Worm (Caenorhabditis elegans) whole organism, L4 larva: ENCODE measurements around the gene C01G10.9.

Experiments used
- F37D6.2 ChIP-seq: sonication (generic microtip); optimal IDR thresholded peaks from 2 replicates; lab custom pipeline; 2016; ENCODE audit warnings: mild to moderate bottlenecking, missing genetic modification characterization, missing compliant biosample characterization
- Y48G9A.11 ChIP-seq: fragments of 200-800 bp; sonication (Bioruptor generic); IDR thresholded peaks from 2 replicates; pipeline ENCODE4 v1.3.6; 2022; ENCODE audit warnings: missing genetic modification reagents, missing genetic modification characterization, missing compliant biosample characterization
- aha-1 ChIP-seq: fragments of 150-350 bp; peaks from one replicate; lab custom pipeline; 2014; ENCODE audit warnings: missing biosample characterization, missing genetic modification characterization
- daf-16 ChIP-seq, 3 experiments: sonication (generic microtip); optimal IDR thresholded peaks; 2 replicates each; lab custom pipeline; 2016 to 2017; ENCODE audit warnings: missing genetic modification characterization in 3 of 3, missing genetic modification reagents in 3 of 3, mild to moderate bottlenecking in 2 of 3, missing compliant biosample characterization in 2 of 3, missing biosample characterization in 1 of 3, moderate library complexity in 1 of 3
- dmd-6 ChIP-seq: fragments of 200-800 bp; sonication (Bioruptor generic); IDR thresholded peaks from 2 replicates; pipeline ENCODE4 v1.3.6; 2022; ENCODE audit warnings: missing genetic modification reagents, missing genetic modification characterization, missing compliant biosample characterization
- dmd-9 ChIP-seq: fragments of 200-800 bp; sonication (Bioruptor generic); IDR thresholded peaks from 2 replicates; pipeline ENCODE4 v1.3.6; 2022; ENCODE audit warnings: missing genetic modification reagents, missing genetic modification characterization, missing compliant biosample characterization
- dpl-1 ChIP-seq: fragments of 150-350 bp; optimal IDR thresholded peaks from 2 replicates; lab custom pipeline; 2014; ENCODE audit warnings: missing biosample characterization, missing genetic modification reagents, missing genetic modification characterization
- dve-1 ChIP-seq: sonication (generic microtip); optimal IDR thresholded peaks from 2 replicates; lab custom pipeline; 2017; ENCODE audit warnings: antibody characterized with exemption, mild to moderate bottlenecking, missing genetic modification characterization, missing compliant biosample characterization; ENCODE audit not compliant: insufficient read depth
- egl-43 ChIP-seq: fragments of 200-800 bp; sonication (Bioruptor generic); IDR thresholded peaks from 2 replicates; pipeline ENCODE4 v1.3.6; 2022; ENCODE audit warnings: missing genetic modification reagents, missing genetic modification characterization, missing compliant biosample characterization
- gei-8 ChIP-seq: fragments of 200-800 bp; sonication (Bioruptor generic); optimal IDR thresholded peaks from 2 replicates; lab custom pipeline; 2018; ENCODE audit warnings: mild to moderate bottlenecking, missing genetic modification characterization, missing compliant biosample characterization
- hif-1 ChIP-seq, 2 experiments: sonication (generic microtip); optimal IDR thresholded peaks; 2 replicates each; lab custom pipeline; 2016 to 2017; ENCODE audit warnings: missing compliant biosample characterization in 2 of 2, missing genetic modification characterization in 2 of 2, missing genetic modification reagents in 2 of 2, missing genotype in 2 of 2, mild to moderate bottlenecking in 1 of 2
- hlh-11 ChIP-seq: fragments of 200-800 bp; sonication (Bioruptor generic); optimal IDR thresholded peaks from 2 replicates; lab custom pipeline; 2018; ENCODE audit warnings: mild to moderate bottlenecking, missing genetic modification characterization, missing compliant biosample characterization
- hmg-1.1 ChIP-seq: fragments of 200-800 bp; sonication (Bioruptor generic); IDR thresholded peaks from 2 replicates; pipeline ENCODE4 v1.3.6; 2022; ENCODE audit warnings: missing genetic modification reagents, missing genetic modification characterization, missing compliant biosample characterization
- jun-1 ChIP-seq: fragments of 150-350 bp; optimal IDR thresholded peaks from 2 replicates; lab custom pipeline; 2014; ENCODE audit warnings: missing biosample characterization, missing genetic modification reagents, missing genetic modification characterization
- lim-7 ChIP-seq: fragments of 200-800 bp; sonication (Bioruptor generic); IDR thresholded peaks from 2 replicates; pipeline ENCODE4 v1.3.6; 2022; ENCODE audit warnings: missing genetic modification characterization, missing compliant biosample characterization
- lin-1 ChIP-seq: fragments of 200-800 bp; sonication (Bioruptor generic); IDR thresholded peaks from 2 replicates; pipeline ENCODE4 v1.3.6; 2022; ENCODE audit warnings: missing genetic modification reagents, missing genetic modification characterization, missing compliant biosample characterization
- lin-13 ChIP-seq: fragments of 150-350 bp; optimal IDR thresholded peaks from 2 replicates; lab custom pipeline; 2014; ENCODE audit warnings: missing biosample characterization, missing genetic modification reagents, missing genetic modification characterization
- lin-38 ChIP-seq: fragments of 200-800 bp; sonication (Bioruptor generic); IDR thresholded peaks from 2 replicates; pipeline ENCODE4 v1.3.6; 2022; ENCODE audit warnings: missing genetic modification reagents, missing genetic modification characterization, missing compliant biosample characterization
- lsy-2 ChIP-seq, 2 experiments: fragments of 150-350 bp in 1 of 2; sonication (generic microtip) in 1 of 2; optimal IDR thresholded peaks; 2 replicates each; lab custom pipeline; 2014 to 2017; ENCODE audit warnings: missing biosample characterization in 2 of 2, missing genetic modification characterization in 2 of 2
- mep-1 ChIP-seq: fragments of 150-350 bp; sonication (generic microtip); optimal IDR thresholded peaks from 3 replicates; lab custom pipeline; 2014; ENCODE audit warnings: missing biosample characterization, missing genetic modification characterization
- mes-2 ChIP-seq: sonication (generic microtip); optimal IDR thresholded peaks from 2 replicates; lab custom pipeline; 2016; ENCODE audit warnings: missing genotype, mild to moderate bottlenecking, missing genetic modification characterization, missing compliant biosample characterization; ENCODE audit not compliant: poor library complexity, severe bottlenecking
- nhr-6 ChIP-seq: fragments of 150-350 bp; optimal IDR thresholded peaks from 2 replicates; lab custom pipeline; 2014; ENCODE audit warnings: missing biosample characterization, missing genetic modification characterization
- nhr-77 ChIP-seq: fragments of 150-350 bp; optimal IDR thresholded peaks from 2 replicates; lab custom pipeline; 2014; ENCODE audit warnings: missing biosample characterization, missing genetic modification characterization
- rbr-2 ChIP-seq: sonication (generic microtip); optimal IDR thresholded peaks from 2 replicates; lab custom pipeline; 2016; ENCODE audit warnings: missing genotype, missing genetic modification characterization, missing compliant biosample characterization
- set-16 ChIP-seq: fragments of 200-800 bp; sonication (Bioruptor generic); IDR thresholded peaks from 2 replicates; pipeline ENCODE4 v1.3.6; 2022; ENCODE audit warnings: missing genetic modification reagents, missing genetic modification characterization, missing compliant biosample characterization
- spr-1 ChIP-seq: sonication (generic microtip); optimal IDR thresholded peaks from 2 replicates; lab custom pipeline; 2016; ENCODE audit warnings: mild to moderate bottlenecking, missing genetic modification characterization, missing compliant biosample characterization
- spr-3 ChIP-seq: fragments of 200-800 bp; sonication (Bioruptor generic); optimal IDR thresholded peaks from 2 replicates; lab custom pipeline; 2018; ENCODE audit warnings: mild to moderate bottlenecking, missing genetic modification characterization, missing compliant biosample characterization
- unc-130 ChIP-seq: sonication (generic microtip); optimal IDR thresholded peaks from 2 replicates; lab custom pipeline; 2016; ENCODE audit warnings: missing genetic modification reagents, missing genetic modification characterization, missing compliant biosample characterization
- unc-62 ChIP-seq, 3 experiments: fragments of 150-350 bp in 1 of 3; sonication (generic microtip); optimal IDR thresholded peaks in 2 of 3; peaks in 1 of 3; 1 replicate in 1 of 3; 2 replicates in 2 of 3; lab custom pipeline; 2014 to 2017; ENCODE audit warnings: missing biosample characterization in 3 of 3, missing genetic modification characterization in 3 of 3, missing genetic modification reagents in 3 of 3, missing genotype in 1 of 3
- zag-1 ChIP-seq: fragments of 150-350 bp; optimal IDR thresholded peaks from 2 replicates; lab custom pipeline; 2014; ENCODE audit warnings: missing biosample characterization, missing genetic modification characterization

Gene C01G10.9

ce11 chrV:15063987-15064386 lies 18.3 kb upstream of the C01G10.9 start, which contains the start of gene rap-2 (continued):
- no peak for TF ChIP-seq dmd-6 (GFP tag; lab: Robert Waterston, UW)

ce11 chrV:15065068-15065744 lies 17.1 kb upstream of the C01G10.9 start, which contains the start of gene C25D7.9:
C25D7.9 (plus strand) TSS chrV:15065135.
- TF ChIP-seq rbr-2 (tag; lab: Kevin White, UChicago) (peak; percentile 15), F37D6.2 (tag; lab: Kevin White, UChicago) (no peak), jun-1 (tag; lab: Kevin White, UChicago) (no peak), hif-1 (tag; optimal IDR thresholded peaks at IDR 0.05; lab: Kevin White, UChicago) (peak in 1 of 2 experiments; percentile 21), set-16 (peak; percentile 52), lsy-2 (tag; optimal IDR thresholded peaks at IDR 0.05; lab: Kevin White, UChicago) (peak in 1 of 2 experiments; percentile 28), Y48G9A.11 (GFP tag; lab: Robert Waterston, UW) (no peak), mep-1 (tag; lab: Kevin White, UChicago) (peak; percentile 28), spr-3 (GFP tag; lab: Kevin White, UChicago) (peak; percentile 38), nhr-77 (peak; percentile 16), hlh-11 (tag; lab: Kevin White, UChicago) (peak; percentile 56), lin-13 (GFP tag; lab: Kevin White, UChicago) (peak; percentile 10), egl-43 (GFP tag; lab: Robert Waterston, UW) (0 out of 2 replicates have a peak, but pooled peaks have one; percentile 34), dve-1 (tag; lab: Kevin White, UChicago) (peak; percentile 26), zag-1 (tag; lab: Kevin White, UChicago) (no peak), mes-2 (tag; lab: Kevin White, UChicago) (peak; percentile 53), hmg-1.1 (GFP tag; lab: Robert Waterston, UW) (peak; percentile 40; the same call in 1 of the 2 replicates), nhr-6 (tag; lab: Kevin White, UChicago) (peak; percentile 60), lin-38 (GFP tag; lab: Robert Waterston, UW) (0 out of 2 replicates have a peak, but pooled peaks have one; percentile 7), dpl-1 (peak; percentile 31), dmd-6 (GFP tag; lab: Robert Waterston, UW) (peak; percentile 7; the same call in 1 of the 2 replicates), dmd-9 (GFP tag; lab: Robert Waterston, UW) (peak; percentile 49; the same call in 1 of the 2 replicates), gei-8 (GFP tag; lab: Kevin White, UChicago) (no peak)
- TF ChIP-seq, all 104 proteins: peak for 18

- TF ChIP-seq set-16: no peak
- TF ChIP-seq daf-16 (GFP tag; optimal IDR thresholded peaks at IDR 0.05; lab: Kevin White, UChicago): no peak
- peak; percentile 1 for TF ChIP-seq daf-16 (tag; optimal IDR thresholded peaks at IDR 0.05; lab: Kevin White, UChicago)
- TF ChIP-seq spr-1 (tag; lab: Kevin White, UChicago): no peak
- peak; percentile 81 for TF ChIP-seq aha-1 (tag; lab: Kevin White, UChicago)
- TF ChIP-seq unc-130 (GFP tag; lab: Kevin White, UChicago): peak; percentile 75
- TF ChIP-seq lim-7 (GFP tag; lab: Robert Waterston, UW): no peak
- TF ChIP-seq unc-62 (GFP tag; optimal IDR thresholded peaks at IDR 0.05 in 1 of 2; lab: Kevin White, UChicago): peak in 1 of 2 experiments; percentile 47
- TF ChIP-seq unc-62 (tag; optimal IDR thresholded peaks at IDR 0.05; lab: Kevin White, UChicago): no peak
- no peak for TF ChIP-seq lin-1 (GFP tag; lab: Robert Waterston, UW)
Observed at ce11 chrV:15065837-15066348, 16.4 kb upstream of the C01G10.9 start, which contains the start of gene otub-1. otub-1 (plus strand) TSS chrV:15066298.

- TF ChIP-seq lin-38 (GFP tag; lab: Robert Waterston, UW) (peak; percentile 27; the same call in 1 of the 2 replicates), spr-1 (tag; lab: Kevin White, UChicago) (no peak)
Observed at ce11 chrV:15067165-15067564, 15.2 kb upstream of the C01G10.9 start, which contains the start of gene C25D7.10. C25D7.10 (plus strand) TSS chrV:15067465.
